Fruit fly (Drosophila melanogaster): ENCODE results near the gene klar.
A peak's percentile ranks its signal among the peaks of the same experiment; 100 is the strongest.

Gene klar

DNA sequence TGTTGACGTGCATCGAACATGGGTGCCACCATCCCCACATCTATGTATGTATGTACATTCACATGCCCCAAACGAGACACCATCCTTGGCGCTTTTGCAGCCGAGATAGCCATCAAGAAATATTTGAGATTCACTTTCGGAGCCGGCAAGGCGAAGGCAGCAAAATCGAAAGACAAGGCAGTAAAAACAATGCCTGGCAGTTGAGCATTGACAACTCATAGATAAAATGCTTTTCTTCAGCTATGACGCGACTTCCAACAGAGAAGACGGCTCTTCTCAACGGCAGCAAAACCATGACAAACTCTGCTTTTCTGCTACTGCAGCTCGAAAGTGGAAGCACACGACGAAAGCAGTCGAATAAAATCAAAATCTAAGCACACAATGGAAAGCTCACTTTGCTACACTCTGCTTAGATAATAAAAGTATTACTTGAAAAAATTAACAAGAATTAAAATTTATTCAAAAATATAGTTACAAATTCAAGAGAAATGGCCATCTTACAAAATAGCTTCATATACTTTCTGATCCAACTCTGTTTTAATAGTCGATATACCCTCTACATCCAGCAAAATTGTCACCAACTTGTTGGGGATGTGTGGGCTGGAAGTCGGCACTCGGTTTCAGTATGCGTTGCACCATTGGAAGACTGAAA lies 23.3 kb downstream of the klar start:
- no peak for TF ChIP-seq CG11902 (GFP tag; optimal IDR thresholded peaks at IDR 0.05)
- TF ChIP-seq Ets96B (tag; optimal IDR thresholded peaks at IDR 0.05), result no peak
- TF ChIP-seq topi (GFP tag; optimal IDR thresholded peaks at IDR 0.05), result peak; percentile 6
- TF ChIP-seq CG34406 (GFP tag; optimal IDR thresholded peaks at IDR 0.05), result no peak
- TF ChIP-seq fd59A (GFP tag; optimal IDR thresholded peaks at IDR 0.05), result no peak
- TF ChIP-seq acj6 (GFP tag; optimal IDR thresholded peaks at IDR 0.05), result peak; percentile 30
- no peak for TF ChIP-seq CG16779 (tag; optimal IDR thresholded peaks at IDR 0.05)
- TF ChIP-seq Sox14 (GFP tag; optimal IDR thresholded peaks at IDR 0.05), result peak; percentile 14
- TF ChIP-seq CG6163 (GFP tag; IDR thresholded peaks at IDR 0.05), result peak; percentile 62; the same call in 2 of the 3 replicates
- no peak for TF ChIP-seq Smox (GFP tag; optimal IDR thresholded peaks at IDR 0.05)
- TF ChIP-seq Blimp-1 (GFP tag; optimal IDR thresholded peaks at IDR 0.05), result no peak
- no peak for TF ChIP-seq Ets21C (GFP tag; optimal IDR thresholded peaks at IDR 0.05)
- TF ChIP-seq ss (GFP tag; optimal IDR thresholded peaks at IDR 0.05), result no peak
- peak; percentile 62 for TF ChIP-seq CG4318 (GFP tag; optimal IDR thresholded peaks at IDR 0.05)
- no peak for TF ChIP-seq CG10669 (GFP tag; optimal IDR thresholded peaks at IDR 0.05)
- peak; percentile 84 for TF ChIP-seq CG32006 (GFP tag; optimal IDR thresholded peaks at IDR 0.05)
- TF ChIP-seq fkh (GFP tag; optimal IDR thresholded peaks at IDR 0.05), result no peak
- TF ChIP-seq Eip75B (GFP tag; optimal IDR thresholded peaks at IDR 0.05), result peak; percentile 9
- TF ChIP-seq CG6808 (GFP tag; optimal IDR thresholded peaks at IDR 0.05), result no peak
- no peak for TF ChIP-seq Hr38 (GFP tag; optimal IDR thresholded peaks at IDR 0.05)
- no peak for TF ChIP-seq CG9139 (GFP tag; optimal IDR thresholded peaks at IDR 0.05)
- TF ChIP-seq CG15336 (GFP tag; IDR thresholded peaks at IDR 0.05), result peak; percentile 93
- TF ChIP-seq salr (GFP tag; optimal IDR thresholded peaks at IDR 0.05), result peak in 1 of 2 experiments; percentile 7
- TF ChIP-seq vri (GFP tag; optimal IDR thresholded peaks at IDR 0.05), result no peak
- TF ChIP-seq Eip93F (GFP tag; optimal IDR thresholded peaks at IDR 0.05), result no peak
- peak; percentile 55 for TF ChIP-seq Lpt (GFP tag; optimal IDR thresholded peaks at IDR 0.05)
- no peak for TF ChIP-seq Sox15 (GFP tag; optimal IDR thresholded peaks at IDR 0.05)
- TF ChIP-seq CG8119 (GFP tag; IDR thresholded peaks at IDR 0.05), result peak; percentile 91
- peak; percentile 86 for TF ChIP-seq Hr4 (GFP tag; optimal IDR thresholded peaks at IDR 0.05)
- peak; percentile 36 for TF ChIP-seq net (GFP tag; optimal IDR thresholded peaks at IDR 0.05)
- TF ChIP-seq Gug (GFP tag; IDR thresholded peaks at IDR 0.05), result peak; percentile 70
- peak; percentile 76 for TF ChIP-seq Eip78C (GFP tag)
- no peak for TF ChIP-seq CG6792 (GFP tag; optimal IDR thresholded peaks at IDR 0.05)
- no peak for TF ChIP-seq Hr39 (GFP tag; optimal IDR thresholded peaks at IDR 0.05)
- no peak for TF ChIP-seq cyc (GFP tag; optimal IDR thresholded peaks at IDR 0.05)
- TF ChIP-seq CG31627 (GFP tag; optimal IDR thresholded peaks at IDR 0.05), result peak; percentile 8
- peak; percentile 8 for TF ChIP-seq esn (GFP tag; optimal IDR thresholded peaks at IDR 0.05)
- TF ChIP-seq CG11762 (GFP tag; optimal IDR thresholded peaks at IDR 0.05; ENCODE audit: insufficient read depth), result no peak
- TF ChIP-seq CG8319 (GFP tag; optimal IDR thresholded peaks at IDR 0.05), result no peak
- TF ChIP-seq svp (GFP tag), result peak; percentile 66
- peak; percentile 57 for TF ChIP-seq CG6276 (GFP tag; optimal IDR thresholded peaks at IDR 0.05)
- TF ChIP-seq Sox102F (GFP tag; optimal IDR thresholded peaks at IDR 0.05), result no peak
- TF ChIP-seq achi (GFP tag; optimal IDR thresholded peaks at IDR 0.05), result peak; percentile 58
- no peak for TF ChIP-seq CG6854 (GFP tag; optimal IDR thresholded peaks at IDR 0.05)
- TF ChIP-seq eg (GFP tag; IDR thresholded peaks at IDR 0.05), result peak; percentile 85
- peak; percentile 32 for TF ChIP-seq pdm3 (GFP tag; optimal IDR thresholded peaks at IDR 0.05)
- TF ChIP-seq CG8632 (GFP tag; optimal IDR thresholded peaks at IDR 0.05), result no peak
- TF ChIP-seq lz (GFP tag; optimal IDR thresholded peaks at IDR 0.05), result no peak
- TF ChIP-seq CG10631 (GFP tag; optimal IDR thresholded peaks at IDR 0.05), result peak; percentile 40
- no peak for TF ChIP-seq spab (GFP tag; optimal IDR thresholded peaks at IDR 0.05)
- TF ChIP-seq Met (GFP tag; optimal IDR thresholded peaks at IDR 0.05), result peak; percentile 14
- TF ChIP-seq CG3032 (tag; optimal IDR thresholded peaks at IDR 0.05), result peak; percentile 13

All from whole organism, prepupa.